Worm (Caenorhabditis elegans) whole organism, L4/young adult: Measurements from ENCODE around the gene C56G2.15.

ENCODE experiments used
- dao-5 ChIP-seq: sonication (generic microtip); optimal IDR thresholded peaks from 2 replicates; lab custom pipeline; 2016; ENCODE audit warnings: missing genotype, missing genetic modification characterization, moderate library complexity, missing compliant biosample characterization
- him-1 ChIP-seq: sonication (generic microtip); optimal IDR thresholded peaks from 2 replicates; lab custom pipeline; 2016; ENCODE audit warnings: missing genotype, missing genetic modification reagents, missing genetic modification characterization, missing compliant biosample characterization

DNA sequence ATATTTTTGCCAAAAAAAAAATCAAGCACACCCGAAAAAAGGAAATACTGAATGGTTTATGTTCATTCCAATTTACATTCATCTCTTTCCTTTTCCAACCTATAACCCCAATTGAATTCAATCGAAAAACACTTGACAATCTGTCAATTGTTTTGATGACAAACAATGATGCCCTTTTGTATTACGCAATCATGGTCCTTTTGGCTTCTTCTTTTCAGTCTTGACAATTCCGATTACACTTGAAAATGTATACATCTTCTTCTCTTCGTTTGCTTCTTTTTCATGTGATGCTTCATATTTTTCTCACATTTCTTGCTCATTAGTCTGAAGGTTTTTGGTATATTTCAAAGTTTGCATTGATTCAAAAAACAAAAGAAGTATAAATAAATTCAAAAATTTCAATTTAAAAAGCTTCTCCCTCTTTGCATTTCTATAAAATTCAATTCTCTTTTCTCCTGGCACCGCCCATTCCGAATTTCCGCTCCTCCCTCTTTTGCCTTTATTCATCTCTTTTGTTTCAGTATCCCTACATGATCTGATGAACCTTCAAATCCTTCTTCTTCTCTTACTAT is 36.4 kb downstream of the C56G2.15 start, which contains the start of gene C56G2.4:
- TF ChIP-seq him-1 (no peak), dao-5 (tag; lab: Kevin White, UChicago) (no peak)
